1 fruit fly cellular context compared by ENCODE assay signal in genomic region chrX:5745840-5746815, dm6.
TF ChIP-seq lines count a peak whose summit lies in the region.

No protein-coding gene starts in this region.

TF ChIP-seq in whole organism, embryonic, 481 proteins besides CTCF, POLR2A, EP300 and RAD21 (continued from another document):
- TF ChIP-seq ato (GFP tag; IDR thresholded peaks at IDR 0.05; lab: Robert Waterston, UW; ENCODE audit: partially characterized antibody) (peak; percentile 38; the same call in 1 of the 2 replicates), cg (GFP tag; optimal IDR thresholded peaks at IDR 0.05; lab: Kevin White, UChicago) (peak; percentile 83), CG10565 (GFP tag; optimal IDR thresholded peaks at IDR 0.05; lab: Kevin White, UChicago) (no peak), CG10366 (GFP tag; IDR thresholded peaks at IDR 0.05; lab: Robert Waterston, UW) (peak; percentile 80), CG16779 (GFP tag; IDR thresholded peaks at IDR 0.05; lab: Robert Waterston, UW) (peak; percentile 83), CG3065 (GFP tag; optimal IDR thresholded peaks at IDR 0.05; lab: Kevin White, UChicago) (no peak), PHDP (tag; optimal IDR thresholded peaks at IDR 0.05; lab: Kevin White, UChicago) (peak; percentile 82), Hr39 (optimal IDR thresholded peaks at IDR 0.05; lab: Kevin White, UChicago) (no peak), abd-A (tag; optimal IDR thresholded peaks at IDR 0.05; lab: Kevin White, UChicago) (peak; percentile 53), NFAT (GFP tag; IDR thresholded peaks at IDR 0.05; lab: Robert Waterston, UW) (peak; percentile 83), cwo (GFP tag; optimal IDR thresholded peaks at IDR 0.05; lab: Kevin White, UChicago) (peak; percentile 64), tna (GFP tag; IDR thresholded peaks at IDR 0.05; lab: Robert Waterston, UW; ENCODE audit: partially characterized antibody) (no peak), Xbp1 (GFP tag; optimal IDR thresholded peaks at IDR 0.05; lab: Kevin White, UChicago) (peak; percentile 74), CG12769 (tag; optimal IDR thresholded peaks at IDR 0.05; lab: Kevin White, UChicago) (peak; percentile 89), maf-S (GFP tag; optimal IDR thresholded peaks at IDR 0.05; lab: Kevin White, UChicago) (peak; percentile 15), HmgZ (tag; optimal IDR thresholded peaks at IDR 0.05; lab: Kevin White, UChicago) (peak; percentile 49), CG13287 (GFP tag; IDR thresholded peaks at IDR 0.05; lab: Robert Waterston, UW; ENCODE audit: partially characterized antibody) (no peak), Ptx1 (GFP tag; IDR thresholded peaks at IDR 0.05; lab: Robert Waterston, UW) (peak; percentile 83), odd (GFP tag; optimal IDR thresholded peaks at IDR 0.05; lab: Kevin White, UChicago) (peak; percentile 58), zf30C (GFP tag; optimal IDR thresholded peaks at IDR 0.05; lab: Kevin White, UChicago) (no peak), CG1603 (tag; optimal IDR thresholded peaks at IDR 0.05; lab: Kevin White, UChicago) (peak; percentile 86), sug (tag; optimal IDR thresholded peaks at IDR 0.05; lab: Kevin White, UChicago) (peak; percentile 67), CG7963 (GFP tag; IDR thresholded peaks at IDR 0.05; lab: Robert Waterston, UW; ENCODE audit: partially characterized antibody) (peak; percentile 65), tio (GFP tag; optimal IDR thresholded peaks at IDR 0.05; lab: Kevin White, UChicago) (peak; percentile 57), z (GFP tag; IDR thresholded peaks at IDR 0.05; lab: Robert Waterston, UW) (no peak), Nf-YC (tag; optimal IDR thresholded peaks at IDR 0.05; lab: Kevin White, UChicago) (peak; percentile 68), CG17612 (GFP tag; IDR thresholded peaks at IDR 0.05; lab: Robert Waterston, UW) (peak; percentile 42; the same call in 1 of the 2 replicates), Fer1 (GFP tag; optimal IDR thresholded peaks at IDR 0.05; lab: Kevin White, UChicago) (peak; percentile 75), dpn (GFP tag; optimal IDR thresholded peaks at IDR 0.05; lab: Kevin White, UChicago) (peak; percentile 51 to 55), ken (GFP tag; IDR thresholded peaks at IDR 0.05; lab: Robert Waterston, UW) (peak; percentile 86), CG6654 (GFP tag; optimal IDR thresholded peaks at IDR 0.05; lab: Kevin White, UChicago) (peak; percentile 12), CG14441 (GFP tag; IDR thresholded peaks at IDR 0.05; lab: Robert Waterston, UW) (peak; percentile 80), CG11093 (GFP tag; IDR thresholded peaks at IDR 0.05; lab: Robert Waterston, UW) (peak; percentile 67; the same call in 2 of the 3 replicates), peb (GFP tag; IDR thresholded peaks at IDR 0.05; lab: Robert Waterston, UW) (no peak), grau (tag; optimal IDR thresholded peaks at IDR 0.05; lab: Kevin White, UChicago) (peak; percentile 71), ATbp (GFP tag; optimal IDR thresholded peaks at IDR 0.05; lab: Kevin White, UChicago) (peak; percentile 71), B-H2 (GFP tag; optimal IDR thresholded peaks at IDR 0.05; lab: Kevin White, UChicago) (peak; percentile 60), CG17568 (GFP tag; optimal IDR thresholded peaks at IDR 0.05; lab: Kevin White, UChicago) (peak; percentile 53), CG17829 (tag; optimal IDR thresholded peaks at IDR 0.05; lab: Kevin White, UChicago) (peak; percentile 69), CG13894 (tag; optimal IDR thresholded peaks at IDR 0.05; lab: Kevin White, UChicago) (peak; percentile 51)
